Fruit fly (Drosophila melanogaster) whole organism, larva: Measurements from ENCODE around the gene CROT.

Experiments used
- noc ChIP-seq: fragments of 200-800 bp; sonication (Bioruptor generic); optimal IDR thresholded peaks from 3 replicates; lab custom pipeline; 2019; ENCODE audit warnings: missing biosample characterization, mild to moderate bottlenecking, missing genetic modification characterization, moderate library complexity

Gene CROT

DNA sequence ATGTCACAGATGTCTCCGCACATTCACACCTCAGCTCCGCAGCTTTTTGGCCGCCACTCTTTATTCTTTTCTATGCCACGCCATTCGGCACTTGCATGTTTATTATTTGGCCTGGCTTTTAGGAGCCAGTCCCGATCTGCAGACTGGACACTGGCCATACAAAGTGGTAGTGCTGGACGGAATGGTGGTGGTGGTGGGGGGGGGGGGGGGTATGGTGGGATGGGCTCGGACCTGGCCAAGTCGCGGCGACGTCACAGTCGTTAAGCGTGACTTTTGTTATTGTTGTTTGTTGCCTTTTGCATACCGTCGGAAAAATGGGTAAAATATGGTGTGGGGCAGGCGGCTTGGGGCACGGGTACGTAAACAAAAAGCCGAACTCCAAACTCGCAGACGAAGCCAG is 21.5 kb downstream of the CROT start:
- no peak for TF ChIP-seq noc (tag; lab: Kevin White, UChicago)

- no peak for TF ChIP-seq noc (tag; lab: Kevin White, UChicago)
Observed at dm6 chr3R:27681799-27682198, 24.8 kb downstream of the CROT start, which contains the start of gene Sce. TSS of gene Sce (minus strand) at chr3R:27682029.

dm6 chr3R:27679667-27680066 is 26.9 kb downstream of the CROT start:
- no peak for TF ChIP-seq noc (tag; lab: Kevin White, UChicago)

dm6 chr3R:27679019-27679418 is 27.5 kb downstream of the CROT start, which contains the start of gene CG12883:
TSS of gene CG12883 (plus strand) at chr3R:27679291.
- no peak for TF ChIP-seq noc (tag; lab: Kevin White, UChicago)

DNA sequence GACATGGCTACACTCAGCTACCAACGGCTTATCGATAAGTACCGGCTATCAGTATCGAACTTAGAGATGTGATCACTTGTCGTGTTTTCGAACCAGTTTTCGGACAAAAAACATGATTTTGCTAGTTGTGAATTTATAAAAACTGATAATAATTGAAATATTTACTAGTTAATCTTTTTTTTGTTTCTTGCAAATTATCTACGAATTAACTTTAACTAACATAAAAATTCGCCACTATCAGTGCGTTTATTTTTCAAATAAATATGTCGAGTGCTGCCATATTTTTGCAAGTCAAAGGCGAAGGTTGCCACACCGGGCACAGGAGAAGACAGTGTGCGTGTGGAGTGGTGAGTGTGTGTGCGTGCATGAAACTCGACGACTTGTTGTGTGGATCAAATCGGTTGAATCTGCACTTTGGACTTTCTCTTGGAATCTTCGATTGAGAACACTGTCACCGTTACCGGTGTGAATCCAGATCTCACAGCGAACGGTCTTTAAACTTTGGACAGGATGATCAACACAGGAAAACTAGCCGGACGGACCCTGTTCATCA is 29.3 kb downstream of the CROT start, which contains the start of gene Hsdl2:
Gene Hsdl2 (plus strand): TSS at position 349 of the 553 bp plus-strand sequence.
- no peak for TF ChIP-seq noc (tag; lab: Kevin White, UChicago)

- TF ChIP-seq noc (tag; lab: Kevin White, UChicago), result no peak
Observed at dm6 chr3R:27662857-27663256, 43.7 kb downstream of the CROT start.

DNA sequence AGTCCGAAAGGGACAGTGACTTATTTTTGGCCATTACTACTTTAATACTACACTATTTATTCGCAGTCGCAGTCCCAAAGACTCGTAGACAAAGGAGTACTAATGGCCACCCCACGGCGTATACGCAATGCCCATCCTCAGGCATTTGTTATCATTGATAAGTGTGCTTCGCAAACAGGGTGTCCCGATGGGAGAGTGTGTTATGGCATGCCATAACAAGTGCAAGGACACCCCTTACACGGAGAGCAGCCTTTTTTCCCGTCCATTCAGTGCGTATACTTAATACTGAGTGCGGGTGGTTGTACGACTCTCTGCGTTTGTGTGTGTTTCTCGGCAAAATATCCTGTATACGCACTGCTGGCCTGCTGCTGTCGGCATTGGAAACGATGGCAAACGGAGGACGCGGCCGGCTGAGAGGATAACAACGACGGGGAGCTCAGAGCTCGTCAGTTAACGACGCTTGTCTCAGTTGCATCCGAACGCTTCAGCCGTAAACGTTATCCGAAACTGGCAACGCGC is 44.5 kb downstream of the CROT start, which contains the start of gene unc80:
Gene unc80 (plus strand): TSS at position 469 of the 519 bp plus-strand sequence.
- no peak for TF ChIP-seq noc (tag; lab: Kevin White, UChicago)

- no peak for TF ChIP-seq noc (tag; lab: Kevin White, UChicago)
Observed at dm6 chr3R:27661389-27661788, 45.2 kb downstream of the CROT start.

- TF ChIP-seq noc (tag; lab: Kevin White, UChicago), result no peak
Observed at dm6 chr3R:27660127-27660579, 46.4 kb downstream of the CROT start, which contains the start of gene Mlc1. TSS of gene Mlc1 (minus strand) at chr3R:27660177.

DNA sequence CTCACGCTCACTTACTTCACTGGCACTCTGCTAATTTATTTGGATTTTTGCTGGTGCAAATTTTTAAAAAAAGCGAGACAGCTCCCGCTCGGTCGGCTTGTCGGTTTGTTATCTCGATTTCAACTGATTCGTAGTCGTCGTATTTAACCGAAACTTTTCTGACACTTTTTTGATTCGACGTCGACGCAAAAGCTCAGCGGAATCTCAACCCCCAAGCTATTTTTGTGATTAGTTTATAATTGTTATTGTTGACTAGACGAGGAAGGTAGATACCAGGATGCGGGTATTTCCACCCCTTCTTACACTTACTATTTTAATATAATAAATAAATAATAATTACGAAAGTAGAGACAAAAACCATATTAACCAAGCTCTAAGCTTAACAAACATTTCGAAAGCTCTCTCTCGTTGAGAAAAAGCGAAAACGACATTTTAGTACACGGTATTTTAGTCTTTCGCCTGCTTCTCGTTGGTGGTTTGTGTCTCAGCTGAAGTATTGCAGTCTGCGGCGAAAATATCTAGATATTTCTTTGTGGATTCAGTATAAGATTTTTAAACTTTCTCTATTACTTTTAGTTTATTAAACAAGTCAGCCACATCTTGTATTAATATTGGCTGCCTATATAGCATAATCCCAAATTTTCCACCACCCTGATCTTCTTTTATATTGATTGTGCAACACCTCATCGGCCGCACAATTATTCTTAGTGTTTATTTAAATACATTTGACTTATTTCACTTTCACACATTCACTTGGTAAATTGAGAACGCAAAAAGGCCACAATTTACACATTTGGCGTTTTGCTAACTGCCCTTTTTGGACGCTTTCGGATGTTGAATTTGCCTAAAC is 49.6 kb downstream of the CROT start, which contains the start of gene tau:
Gene tau (minus strand): TSS at position 311 of the 850 bp plus-strand sequence.
- TF ChIP-seq noc (tag; lab: Kevin White, UChicago), result no peak

- no peak for TF ChIP-seq noc (tag; lab: Kevin White, UChicago)
Observed at dm6 chr3R:27655109-27655508, 51.4 kb downstream of the CROT start.
